Worm (Caenorhabditis elegans): ENCODE measurements around the gene C14C6.8.

DNA sequence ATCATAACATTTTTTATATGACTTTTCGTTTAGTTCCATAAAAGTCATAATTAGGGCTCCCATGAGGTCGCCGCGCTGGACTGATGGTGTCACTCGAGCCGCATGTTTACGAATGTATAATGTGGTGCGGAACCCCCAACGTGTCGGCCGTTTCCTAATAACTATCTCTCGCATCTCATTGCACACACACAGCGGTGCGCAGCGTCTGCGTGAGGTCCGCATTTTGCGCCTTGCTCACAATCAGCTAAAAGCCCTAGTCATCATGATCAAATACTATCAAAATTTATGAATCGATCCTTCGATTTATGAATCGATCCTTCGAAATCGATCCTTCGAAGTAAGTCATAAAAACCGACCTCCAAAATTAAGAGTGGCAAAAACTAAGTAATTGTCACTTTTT lies 7.0 kb upstream of the C14C6.8 start, which contains the start of gene srx-7:
- TF ChIP-seq snpc-4 (tag; optimal IDR thresholded peaks at IDR 0.05), result no peak
- no peak for TF ChIP-seq fos-1 (tag; optimal IDR thresholded peaks at IDR 0.05)
- TF ChIP-seq rbr-2 (tag; optimal IDR thresholded peaks at IDR 0.05), result no peak
- TF ChIP-seq nhr-77 (tag; optimal IDR thresholded peaks at IDR 0.05), result no peak
- TF ChIP-seq dpl-1 (GFP tag; optimal IDR thresholded peaks at IDR 0.05), result no peak
- TF ChIP-seq D1046.2 (GFP tag; IDR thresholded peaks at IDR 0.05), result no peak
- no peak for TF ChIP-seq unc-62 (GFP tag; optimal IDR thresholded peaks at IDR 0.05 in 1 of 2)
- TF ChIP-seq unc-62 (tag; optimal IDR thresholded peaks at IDR 0.05), result no peak
- TF ChIP-seq lir-3 (tag; optimal IDR thresholded peaks at IDR 0.05), result no peak
- TF ChIP-seq ama-1 (optimal IDR thresholded peaks at IDR 0.05), result no peak

All from whole organism, L4 larva.